Worm (Caenorhabditis elegans) whole organism, mixed stage, embryonic: Measurements from ENCODE around the gene F46E10.3.

ENCODE experiments used
- ces-1 ChIP-seq: fragments of 150-350 bp; optimal IDR thresholded peaks from 2 replicates; lab custom pipeline; 2014; ENCODE audit warnings: missing biosample characterization, missing genetic modification reagents, missing genetic modification characterization
- nhr-12 ChIP-seq: fragments of 150-350 bp; optimal IDR thresholded peaks from 2 replicates; lab custom pipeline; 2014; ENCODE audit warnings: missing biosample characterization, missing genetic modification characterization
- nhr-2 ChIP-seq: fragments of 150-350 bp; optimal IDR thresholded peaks from 2 replicates; lab custom pipeline; 2014; ENCODE audit warnings: missing biosample characterization, missing genetic modification characterization
- nhr-237 ChIP-seq: fragments of 150-350 bp; optimal IDR thresholded peaks from 2 replicates; lab custom pipeline; 2014; ENCODE audit warnings: missing biosample characterization, missing genetic modification characterization
- sptf-1 ChIP-seq: sonication (generic microtip); optimal IDR thresholded peaks from 2 replicates; lab custom pipeline; 2017; ENCODE audit warnings: mild to moderate bottlenecking, missing genetic modification characterization, moderate library complexity, missing compliant biosample characterization
- unc-62 ChIP-seq: fragments of 150-350 bp; optimal IDR thresholded peaks from 2 replicates; lab custom pipeline; 2014; ENCODE audit warnings: missing biosample characterization, missing genetic modification reagents, missing genetic modification characterization

ce11 chrV:6554308-6554707, 36.2 kb downstream of the F46E10.3 start, which contains the start of gene K04A8.19:
- no peak for TF ChIP-seq nhr-237 (tag; lab: Kevin White, UChicago)
- TF ChIP-seq nhr-2 (tag; lab: Kevin White, UChicago): no peak
- TF ChIP-seq nhr-12 (tag; lab: Kevin White, UChicago): no peak
- TF ChIP-seq sptf-1: no peak
- TF ChIP-seq ces-1: no peak
- TF ChIP-seq unc-62 (GFP tag; lab: Kevin White, UChicago): no peak
